Worm (Caenorhabditis elegans) whole organism, early embryonic: ENCODE measurements around the gene sdz-36.

Experiments used
- aly-1 ChIP-seq: sonication (generic microtip); optimal IDR thresholded peaks from 2 replicates; lab custom pipeline; 2016; ENCODE audit warnings: missing genetic modification characterization, missing compliant biosample characterization
- ceh-36 ChIP-seq: sonication (generic microtip); optimal IDR thresholded peaks from 2 replicates; lab custom pipeline; 2016; ENCODE audit warnings: missing genetic modification characterization, inconsistent platforms, missing compliant biosample characterization
- ets-7 ChIP-seq: sonication (generic microtip); optimal IDR thresholded peaks from 2 replicates; lab custom pipeline; 2016; ENCODE audit warnings: missing genotype, missing genetic modification characterization, missing compliant biosample characterization
- tbx-11 ChIP-seq: fragments of 200-800 bp; sonication (Bioruptor generic); IDR thresholded peaks from 2 replicates; pipeline ENCODE4 v1.3.6; 2022; ENCODE audit warnings: missing genetic modification characterization, missing compliant biosample characterization
- tbx-37 ChIP-seq: fragments of 200-800 bp; sonication (Bioruptor generic); conservative IDR thresholded peaks from 2 replicates; pipeline ENCODE4 v1.3.6; 2022; ENCODE audit warnings: missing genetic modification reagents, missing genetic modification characterization, missing compliant biosample characterization

- no peak for TF ChIP-seq ceh-36 (tag; lab: Kevin White, UChicago)
- no peak for TF ChIP-seq ets-7 (tag; lab: Kevin White, UChicago)
- TF ChIP-seq tbx-37 (GFP tag; lab: Robert Waterston, UW): no peak
- TF ChIP-seq aly-1 (tag; lab: Kevin White, UChicago): no peak
- no peak for TF ChIP-seq tbx-11 (GFP tag; lab: Robert Waterston, UW)
These were observed 47.6 kb upstream of the sdz-36 start, which contains the start of gene degl-2 for ce11 chrIV:9643188-9643587.
